Worm (Caenorhabditis elegans) whole organism, L1 larva: ENCODE results near the gene F01D5.1.

Source experiments
- C16A3.4 ChIP-seq: fragments of 150-350 bp; optimal IDR thresholded peaks from 2 replicates; lab custom pipeline; 2014; ENCODE audit warnings: missing biosample characterization, missing genetic modification characterization
- Y116A8C.19 ChIP-seq: sonication (generic microtip); optimal IDR thresholded peaks from 2 replicates; lab custom pipeline; 2016; ENCODE audit warnings: missing compliant biosample characterization, missing genetic modification characterization, borderline replicate concordance
- alr-1 ChIP-seq: fragments of 200-800 bp; sonication (Bioruptor generic); optimal IDR thresholded peaks from 2 replicates; lab custom pipeline; 2018; ENCODE audit warnings: borderline replicate concordance, mild to moderate bottlenecking, missing genetic modification characterization, missing compliant biosample characterization
- aly-2 ChIP-seq: fragments of 150-350 bp; optimal IDR thresholded peaks from 2 replicates; lab custom pipeline; 2014; ENCODE audit warnings: missing biosample characterization, missing genetic modification characterization
- blmp-1 ChIP-seq: fragments of 150-350 bp; optimal IDR thresholded peaks from 2 replicates; lab custom pipeline; 2014; ENCODE audit warnings: missing biosample characterization, missing genetic modification characterization
- ceh-63 ChIP-seq: fragments of 200-800 bp; sonication (Bioruptor generic); optimal IDR thresholded peaks from 2 replicates; lab custom pipeline; 2018; ENCODE audit warnings: mild to moderate bottlenecking, missing genetic modification characterization, missing compliant biosample characterization
- ceh-8 ChIP-seq: fragments of 200-800 bp; sonication (Bioruptor generic); optimal IDR thresholded peaks from 2 replicates; lab custom pipeline; 2018; ENCODE audit warnings: mild to moderate bottlenecking, missing genetic modification characterization, moderate library complexity, missing compliant biosample characterization
- ceh-82 ChIP-seq, 3 experiments: fragments of 150-350 bp in 1 of 3; sonication (generic microtip) in 2 of 3; optimal IDR thresholded peaks; 2 replicates each; lab custom pipeline; 2014 to 2017; ENCODE audit warnings: missing biosample characterization in 3 of 3, missing genetic modification characterization in 3 of 3
- ceh-88 ChIP-seq: fragments of 200-800 bp; sonication (Bioruptor generic); IDR thresholded peaks from 2 replicates; pipeline ENCODE4 v1.3.6; 2022; ENCODE audit warnings: missing genetic modification characterization, missing compliant biosample characterization
- ceh-90 ChIP-seq: sonication (generic microtip); optimal IDR thresholded peaks from 2 replicates; lab custom pipeline; 2016; ENCODE audit warnings: missing genetic modification characterization, missing compliant biosample characterization
- ces-1 ChIP-seq: fragments of 150-350 bp; optimal IDR thresholded peaks from 2 replicates; lab custom pipeline; 2014; ENCODE audit warnings: missing biosample characterization, missing genetic modification reagents, missing genetic modification characterization
- dpl-1 ChIP-seq, 3 experiments: fragments of 150-350 bp in 2 of 3; sonication (generic microtip) in 1 of 3; optimal IDR thresholded peaks; 2 replicates each; lab custom pipeline; 2014 to 2017; ENCODE audit warnings: missing biosample characterization in 3 of 3, missing genetic modification characterization in 3 of 3, missing genetic modification reagents in 3 of 3
- dsc-1 ChIP-seq: sonication (generic microtip); optimal IDR thresholded peaks from 2 replicates; lab custom pipeline; 2016; ENCODE audit warnings: mild to moderate bottlenecking, missing genetic modification characterization, missing compliant biosample characterization
- efl-1 ChIP-seq, 4 experiments: fragments of 150-350 bp; optimal IDR thresholded peaks in 3 of 4; peaks in 1 of 4; 1 replicate in 1 of 4; 2 replicates in 3 of 4; lab custom pipeline; 2014; ENCODE audit warnings: missing biosample characterization in 2 of 4, missing genetic modification characterization in 2 of 4, missing genetic modification reagents in 2 of 4
- efl-3 ChIP-seq: fragments of 200-800 bp; sonication (Bioruptor generic); optimal IDR thresholded peaks from 2 replicates; lab custom pipeline; 2018; ENCODE audit warnings: mild to moderate bottlenecking, missing genetic modification characterization, missing compliant biosample characterization
- egl-13 ChIP-seq: sonication (generic microtip); optimal IDR thresholded peaks from 2 replicates; lab custom pipeline; 2016; ENCODE audit warnings: missing genotype, missing genetic modification reagents, missing genetic modification characterization, missing compliant biosample characterization
- egl-27 ChIP-seq, 2 experiments: fragments of 150-350 bp in 1 of 2; sonication (generic microtip); optimal IDR thresholded peaks; 3 replicates each; lab custom pipeline; 2017 to 2018; ENCODE audit warnings: missing biosample characterization in 2 of 2, missing genetic modification characterization in 2 of 2, missing genetic modification reagents in 2 of 2
- ets-5 ChIP-seq: fragments of 200-800 bp; sonication (Bioruptor generic); IDR thresholded peaks from 2 replicates; pipeline ENCODE4 v1.3.6; 2022; ENCODE audit warnings: missing genetic modification characterization, missing compliant biosample characterization
- fkh-8 ChIP-seq: sonication (generic microtip); optimal IDR thresholded peaks from 2 replicates; lab custom pipeline; 2016; ENCODE audit warnings: mild to moderate bottlenecking, missing genetic modification characterization, missing compliant biosample characterization
- fos-1 ChIP-seq: fragments of 150-350 bp; optimal IDR thresholded peaks from 2 replicates; lab custom pipeline; 2014; ENCODE audit warnings: missing biosample characterization, missing genetic modification characterization
- grh-1 ChIP-seq: fragments of 200-800 bp; sonication (Bioruptor generic); IDR thresholded peaks from 2 replicates; pipeline ENCODE4 v1.3.6; 2022; ENCODE audit warnings: missing genetic modification reagents, missing genetic modification characterization, missing compliant biosample characterization
- hpl-2 ChIP-seq: fragments of 150-350 bp; optimal IDR thresholded peaks from 2 replicates; lab custom pipeline; 2014; ENCODE audit warnings: missing biosample characterization, missing genetic modification reagents, missing genetic modification characterization
- jun-1 ChIP-seq: fragments of 150-350 bp; optimal IDR thresholded peaks from 2 replicates; lab custom pipeline; 2014; ENCODE audit warnings: missing biosample characterization, missing genetic modification reagents, missing genetic modification characterization
- lin-13 ChIP-seq: fragments of 150-350 bp; optimal IDR thresholded peaks from 2 replicates; lab custom pipeline; 2014; ENCODE audit warnings: missing biosample characterization, missing genetic modification reagents, missing genetic modification characterization
- lin-14 ChIP-seq: fragments of 200-800 bp; sonication (Bioruptor generic); optimal IDR thresholded peaks from 2 replicates; lab custom pipeline; 2018; ENCODE audit warnings: mild to moderate bottlenecking, missing genetic modification characterization, moderate library complexity, missing compliant biosample characterization
- lin-35 ChIP-seq, 2 experiments: fragments of 150-350 bp; optimal IDR thresholded peaks; 2 replicates each; lab custom pipeline; 2014; ENCODE audit warnings: missing biosample characterization in 2 of 2, missing genetic modification characterization in 2 of 2, missing genetic modification reagents in 2 of 2
- mdl-1 ChIP-seq, 2 experiments: fragments of 150-350 bp; optimal IDR thresholded peaks; 2 replicates each; lab custom pipeline; 2014 to 2017; ENCODE audit warnings: missing biosample characterization in 2 of 2, missing genetic modification characterization in 2 of 2, inconsistent platforms in 1 of 2
- nhr-12 ChIP-seq: sonication (generic microtip); optimal IDR thresholded peaks from 2 replicates; lab custom pipeline; 2017; ENCODE audit warnings: missing biosample characterization, missing genetic modification characterization
- nhr-20 ChIP-seq: sonication (generic microtip); optimal IDR thresholded peaks from 2 replicates; lab custom pipeline; 2016; ENCODE audit warnings: mild to moderate bottlenecking, missing genetic modification characterization, missing compliant biosample characterization
- nhr-76 ChIP-seq: sonication (generic microtip); optimal IDR thresholded peaks from 2 replicates; lab custom pipeline; 2017; ENCODE audit warnings: missing biosample characterization, missing genetic modification characterization
- nhr-77 ChIP-seq: fragments of 150-350 bp; optimal IDR thresholded peaks from 2 replicates; lab custom pipeline; 2014; ENCODE audit warnings: missing biosample characterization, missing genetic modification characterization
- nhr-84 ChIP-seq: sonication (generic microtip); optimal IDR thresholded peaks from 2 replicates; lab custom pipeline; 2017; ENCODE audit warnings: missing biosample characterization, missing genetic modification characterization
- nhr-90 ChIP-seq: sonication (generic microtip); optimal IDR thresholded peaks from 2 replicates; lab custom pipeline; 2016; ENCODE audit warnings: mild to moderate bottlenecking, missing genetic modification characterization, missing compliant biosample characterization; ENCODE audit not compliant: poor library complexity
- pax-3 ChIP-seq: fragments of 200-800 bp; sonication (Bioruptor generic); optimal IDR thresholded peaks from 2 replicates; lab custom pipeline; 2018; ENCODE audit warnings: mild to moderate bottlenecking, missing genetic modification characterization, moderate library complexity, missing compliant biosample characterization
- rnt-1 ChIP-seq: sonication (generic microtip); optimal IDR thresholded peaks from 2 replicates; lab custom pipeline; 2016; ENCODE audit warnings: mild to moderate bottlenecking, missing genetic modification characterization, moderate library complexity, missing compliant biosample characterization
- unc-62 ChIP-seq: fragments of 150-350 bp; optimal IDR thresholded peaks from 2 replicates; lab custom pipeline; 2014; ENCODE audit warnings: missing biosample characterization, missing genetic modification reagents, missing genetic modification characterization
- unc-98 ChIP-seq: fragments of 200-800 bp; sonication (Bioruptor generic); IDR thresholded peaks from 2 replicates; pipeline ENCODE4 v1.3.6; 2022; ENCODE audit warnings: missing genetic modification characterization, missing compliant biosample characterization
- xbp-1 ChIP-seq: sonication (generic microtip); optimal IDR thresholded peaks from 2 replicates; lab custom pipeline; 2016; ENCODE audit warnings: missing genetic modification characterization, missing compliant biosample characterization
- ztf-11 ChIP-seq, 2 experiments: sonication (generic microtip); optimal IDR thresholded peaks; 2 replicates each; lab custom pipeline; 2016 to 2017; ENCODE audit warnings: missing genetic modification characterization in 2 of 2, missing biosample characterization in 1 of 2, missing compliant biosample characterization in 1 of 2

The F01D5.1 gene

DNA sequence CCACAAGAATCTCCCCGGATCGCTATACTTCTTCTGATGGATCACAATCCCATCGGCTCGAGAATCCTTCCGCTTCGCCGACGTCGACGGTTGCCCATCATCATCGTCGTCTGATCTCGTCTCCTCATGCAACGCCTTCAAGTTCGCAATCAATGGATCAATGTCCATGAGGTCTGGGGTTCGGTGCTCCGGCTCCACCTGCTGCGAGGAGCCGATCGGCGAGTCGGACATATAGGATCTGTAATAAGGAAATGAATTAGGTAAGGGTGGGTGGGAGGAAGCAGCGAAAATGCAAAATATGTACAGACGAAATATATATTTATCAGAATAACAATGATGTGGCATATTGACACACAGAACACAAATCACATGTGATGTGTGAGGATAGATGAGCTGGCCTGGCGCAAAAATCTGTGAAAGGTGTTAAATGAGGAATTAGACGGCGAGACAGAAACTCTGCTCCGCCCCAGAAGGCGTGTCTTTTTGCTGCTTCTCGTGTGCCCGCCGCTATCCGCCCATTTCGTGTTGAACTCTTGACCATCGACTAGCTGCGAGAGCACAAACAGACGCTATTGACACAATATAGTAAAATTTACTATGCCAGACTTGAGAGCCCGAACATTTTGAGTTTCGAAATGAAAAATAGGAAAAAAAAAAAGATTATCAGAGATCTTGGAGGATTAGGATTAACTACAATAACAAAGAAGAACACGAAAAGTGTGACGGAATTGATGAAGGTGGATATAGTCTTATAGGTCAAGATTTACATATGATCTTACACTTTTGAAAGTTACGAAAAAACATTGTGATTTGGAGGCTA is 40.3 kb upstream of the F01D5.1 start (continued):
- TF ChIP-seq ces-1 (GFP tag; lab: Kevin White, UChicago) (no peak), pax-3 (tag; lab: Kevin White, UChicago) (no peak), fos-1 (no peak), nhr-84 (tag; lab: Kevin White, UChicago) (no peak), ceh-8 (GFP tag; lab: Kevin White, UChicago) (no peak), alr-1 (tag; lab: Kevin White, UChicago) (no peak), unc-98 (no peak), aly-2 (tag; lab: Kevin White, UChicago) (no peak), blmp-1 (no peak), rnt-1 (no peak), ceh-63 (GFP tag; lab: Kevin White, UChicago) (peak; percentile 35), egl-13 (tag; lab: Kevin White, UChicago) (no peak), unc-62 (GFP tag; lab: Kevin White, UChicago) (no peak), ceh-90 (tag; lab: Kevin White, UChicago) (no peak), ets-5 (GFP tag; lab: Robert Waterston, UW) (no peak), Y116A8C.19 (tag; lab: Kevin White, UChicago) (no peak), grh-1 (no peak), egl-27 (tag; optimal IDR thresholded peaks at IDR 0.05; lab: Kevin White, UChicago) (no peak), ceh-82 (tag; optimal IDR thresholded peaks at IDR 0.05; lab: Kevin White, UChicago) (peak in 2 of 3 experiments; percentile 1 to 22), jun-1 (tag; lab: Kevin White, UChicago) (no peak), C16A3.4 (tag; lab: Kevin White, UChicago) (no peak), dsc-1 (tag; lab: Kevin White, UChicago) (no peak), xbp-1 (no peak), efl-3 (no peak), ceh-88 (no peak), lin-35 (GFP tag; optimal IDR thresholded peaks at IDR 0.05; lab: Kevin White, UChicago) (peak in 1 of 2 experiments; percentile 22), lin-14 (GFP tag; lab: Kevin White, UChicago) (peak; percentile 60), hpl-2 (GFP tag; lab: Kevin White, UChicago) (no peak), nhr-90 (tag; lab: Kevin White, UChicago) (no peak), efl-1 (optimal IDR thresholded peaks at IDR 0.05; lab: Kevin White, UChicago) (peak in 1 of 2 experiments; percentile 6), efl-1 (GFP tag; optimal IDR thresholded peaks at IDR 0.05 in 1 of 2; lab: Kevin White, UChicago) (peak in 1 of 2 experiments; percentile 65), nhr-76 (tag; lab: Kevin White, UChicago) (no peak), nhr-77 (peak; percentile 30), lin-13 (no peak), fkh-8 (tag; lab: Kevin White, UChicago) (peak; percentile 55), mdl-1 (tag; optimal IDR thresholded peaks at IDR 0.05; lab: Kevin White, UChicago) (peak in 1 of 2 experiments; percentile 33), nhr-20 (tag; lab: Kevin White, UChicago) (peak; percentile 31), nhr-12 (tag; lab: Kevin White, UChicago) (no peak), ztf-11 (tag; optimal IDR thresholded peaks at IDR 0.05; lab: Kevin White, UChicago) (no peak), dpl-1 (GFP tag; optimal IDR thresholded peaks at IDR 0.05; lab: Kevin White, UChicago) (no peak)
- TF ChIP-seq, all 84 proteins: peak for 13
